Worm (Caenorhabditis elegans): Measurements from ENCODE around the gene npr-3.

Gene npr-3

DNA sequence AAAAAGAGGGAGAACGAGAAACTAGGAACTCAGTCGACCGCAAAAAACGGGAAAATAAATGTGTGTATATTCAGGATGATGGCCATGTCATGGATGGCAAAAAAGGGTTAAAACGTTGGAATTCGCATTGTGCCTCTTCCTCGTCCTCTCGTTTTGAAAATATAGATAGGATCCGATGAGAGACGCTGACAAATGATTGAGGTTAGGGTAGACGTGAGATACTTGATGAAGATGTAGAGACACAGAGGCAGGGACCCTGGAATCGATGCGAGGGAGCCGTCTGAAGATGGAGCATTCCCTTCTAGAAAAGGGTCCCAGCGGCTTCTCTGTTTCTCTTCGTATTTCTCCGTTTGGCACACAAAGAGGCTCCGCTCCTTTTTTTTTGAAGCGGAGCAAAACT lies 35.1 kb downstream of the npr-3 start:
- TF ChIP-seq unc-42 (tag; optimal IDR thresholded peaks at IDR 0.05) (peak; percentile 64), ceh-31 (tag; optimal IDR thresholded peaks at IDR 0.05) (peak; percentile 10), ceh-19 (GFP tag; optimal IDR thresholded peaks at IDR 0.05) (peak; percentile 14), eyg-1 (tag; optimal IDR thresholded peaks at IDR 0.05) (no peak), nhr-11 (tag; optimal IDR thresholded peaks at IDR 0.05) (no peak), ceh-48 (tag; optimal IDR thresholded peaks at IDR 0.05) (peak; percentile 50)

DNA sequence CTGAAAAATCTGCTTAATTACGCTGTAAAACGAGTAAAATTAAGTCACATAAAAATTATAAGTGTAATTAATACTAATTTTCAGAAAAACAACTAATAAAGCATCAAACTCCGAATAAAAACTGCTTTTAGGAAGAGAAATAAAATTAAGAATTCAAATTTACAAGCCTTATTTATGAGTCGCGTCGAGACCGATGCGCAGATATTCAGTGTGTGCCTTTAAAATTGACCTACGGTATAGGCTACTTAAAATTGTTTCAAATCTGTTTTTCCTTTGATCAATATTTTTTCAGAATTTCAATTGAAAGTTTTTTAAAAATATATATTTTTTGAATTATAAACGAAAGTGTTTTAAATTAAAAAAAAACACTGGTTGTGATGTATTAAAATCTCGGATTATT lies 38.4 kb downstream of the npr-3 start, which contains the start of gene sms-1:
Gene sms-1, minus strand, starts transcription at position 6 of the 400 bp plus-strand sequence.
- TF ChIP-seq C38D4.7 (GFP tag; optimal IDR thresholded peaks at IDR 0.05) (no peak), fkh-6 (tag; optimal IDR thresholded peaks at IDR 0.05) (no peak), ceh-22 (tag; optimal IDR thresholded peaks at IDR 0.05) (no peak), pag-3 (tag; optimal IDR thresholded peaks at IDR 0.05; ENCODE audit: borderline replicate concordance) (no peak), pha-4 (tag; optimal IDR thresholded peaks at IDR 0.05) (no peak), sdc-2 (tag; optimal IDR thresholded peaks at IDR 0.05) (no peak)

DNA sequence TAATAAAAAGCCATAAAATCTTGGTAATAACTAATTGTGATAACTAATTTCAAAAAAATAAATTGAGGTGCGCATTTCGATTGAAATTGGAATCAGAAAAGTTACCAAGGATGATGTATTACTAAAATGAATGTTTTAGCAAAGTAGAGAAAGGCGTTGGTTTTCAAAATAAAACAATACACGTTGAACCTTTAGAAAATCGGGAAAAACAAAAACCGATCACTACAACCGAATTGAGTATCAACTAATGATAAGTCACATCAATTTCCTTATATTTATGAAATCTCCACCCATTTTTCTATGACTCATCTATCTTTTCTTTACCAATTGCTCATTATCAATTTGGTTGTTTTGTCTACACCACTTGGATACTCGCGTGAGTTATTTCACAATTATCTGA lies 40.6 kb downstream of the npr-3 start, which contains the start of gene H21P03.10:
Gene H21P03.10, plus strand, starts transcription at position 301 of the 400 bp plus-strand sequence.
- TF ChIP-seq Y22D7AL.16 (tag; optimal IDR thresholded peaks at IDR 0.05): no peak
- TF ChIP-seq sdc-2 (tag; optimal IDR thresholded peaks at IDR 0.05): no peak
- TF ChIP-seq pax-1 (tag; optimal IDR thresholded peaks at IDR 0.05): no peak
- no peak for TF ChIP-seq ceh-9 (tag; optimal IDR thresholded peaks at IDR 0.05)

DNA sequence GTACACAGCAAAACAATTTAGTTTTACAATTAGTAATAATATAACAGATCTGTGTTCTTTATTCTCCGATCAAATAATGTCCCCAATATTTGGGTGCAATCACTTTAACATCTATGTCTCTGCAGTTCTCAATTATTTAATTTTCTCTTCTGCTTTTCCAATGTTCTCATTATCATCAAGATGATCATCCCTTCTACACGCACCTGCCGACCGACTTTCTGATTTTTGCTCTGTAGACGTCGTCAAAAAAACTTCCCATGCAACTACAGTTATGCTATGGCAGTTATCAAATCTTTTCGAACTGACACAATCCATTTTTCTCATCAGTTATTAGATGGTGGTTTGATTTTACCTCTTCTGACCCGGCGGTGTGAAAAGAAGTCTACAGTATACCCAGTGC lies 43.9 kb downstream of the npr-3 start:
- TF ChIP-seq fkh-6 (tag; optimal IDR thresholded peaks at IDR 0.05) (no peak), ceh-24 (tag; optimal IDR thresholded peaks at IDR 0.05) (no peak), unc-86 (tag; optimal IDR thresholded peaks at IDR 0.05) (no peak), unc-55 (GFP tag; optimal IDR thresholded peaks at IDR 0.05) (no peak), npax-4 (tag; optimal IDR thresholded peaks at IDR 0.05) (no peak), pax-1 (tag; optimal IDR thresholded peaks at IDR 0.05) (no peak), pha-2 (tag; optimal IDR thresholded peaks at IDR 0.05) (no peak), T23F11.4 (GFP tag; optimal IDR thresholded peaks at IDR 0.05) (no peak), dve-1 (tag; optimal IDR thresholded peaks at IDR 0.05) (no peak), unc-42 (tag; optimal IDR thresholded peaks at IDR 0.05) (no peak), dmd-4 (tag; optimal IDR thresholded peaks at IDR 0.05; ENCODE audit: borderline replicate concordance) (no peak)

DNA sequence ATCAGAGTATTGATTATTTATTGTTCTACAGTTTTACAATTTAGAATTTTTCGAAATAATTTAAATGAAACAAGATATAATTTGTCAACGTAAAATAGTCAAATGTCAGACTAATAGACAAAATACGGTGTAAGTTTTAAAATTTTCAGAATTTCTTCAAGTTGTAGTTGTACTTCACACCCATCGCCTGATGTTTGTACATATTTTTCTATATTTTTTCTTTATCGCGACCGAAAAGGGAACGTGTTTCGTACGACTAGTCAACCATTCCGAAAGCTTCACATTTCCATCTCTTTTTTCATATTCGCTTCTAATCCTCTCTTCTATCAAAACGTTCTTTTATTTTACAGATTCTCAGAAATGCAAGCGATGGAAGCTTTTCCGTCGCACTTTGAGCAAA lies 44.6 kb downstream of the npr-3 start, which contains the start of gene twk-25:
Gene twk-25, plus strand, starts transcription at position 301 of the 400 bp plus-strand sequence.
- TF ChIP-seq unc-42 (tag; optimal IDR thresholded peaks at IDR 0.05) (no peak), fax-1 (tag; optimal IDR thresholded peaks at IDR 0.05) (no peak), K09A11.1 (tag; optimal IDR thresholded peaks at IDR 0.05; ENCODE audit: insufficient read depth) (no peak), F13H6.1 (tag; optimal IDR thresholded peaks at IDR 0.05) (no peak), gmeb-2 (tag; optimal IDR thresholded peaks at IDR 0.05) (no peak), ceh-22 (tag; optimal IDR thresholded peaks at IDR 0.05) (no peak), ttx-3 (tag; optimal IDR thresholded peaks at IDR 0.05) (no peak), ceh-14 (tag; optimal IDR thresholded peaks at IDR 0.05) (no peak), Y22D7AL.16 (tag; optimal IDR thresholded peaks at IDR 0.05) (no peak), elt-2 (tag; optimal IDR thresholded peaks at IDR 0.05) (no peak), sdc-2 (tag; optimal IDR thresholded peaks at IDR 0.05) (no peak), dmd-4 (tag; optimal IDR thresholded peaks at IDR 0.05; ENCODE audit: borderline replicate concordance) (no peak), fkh-10 (GFP tag; optimal IDR thresholded peaks at IDR 0.05) (no peak), C08G9.2 (tag; optimal IDR thresholded peaks at IDR 0.05) (no peak), hlh-15 (tag; optimal IDR thresholded peaks at IDR 0.05) (no peak), ceh-2 (tag; optimal IDR thresholded peaks at IDR 0.05) (no peak), ceh-45 (GFP tag; IDR thresholded peaks at IDR 0.05) (no peak)
